Fruit fly (Drosophila melanogaster) whole organism, prepupa: ENCODE data around the gene CG11905.

ENCODE experiments used
- Eip78C ChIP-seq: fragments of 200-800 bp; sonication (Bioruptor generic); peaks from one replicate; lab custom pipeline; 2016; ENCODE audit warnings: missing biosample characterization, missing genetic modification characterization
- Ets21C ChIP-seq: fragments of 200-800 bp; sonication (Bioruptor generic); optimal IDR thresholded peaks from 3 replicates; lab custom pipeline; 2016; ENCODE audit warnings: missing biosample characterization, missing genetic modification characterization
- Sox14 ChIP-seq: fragments of 200-800 bp; sonication (Bioruptor generic); optimal IDR thresholded peaks from 3 replicates; lab custom pipeline; 2016; ENCODE audit warnings: missing biosample characterization, missing genetic modification characterization
- eg ChIP-seq: fragments of 200-800 bp; sonication (Bioruptor generic); IDR thresholded peaks from 3 replicates; pipeline ENCODE4 v1.3.6; 2022; ENCODE audit warnings: missing biosample characterization, missing genetic modification characterization
- lz ChIP-seq: fragments of 200-800 bp; sonication (Bioruptor generic); optimal IDR thresholded peaks from 3 replicates; lab custom pipeline; 2016; ENCODE audit warnings: missing biosample characterization, missing genetic modification characterization
- net ChIP-seq: fragments of 200-800 bp; sonication (Bioruptor generic); optimal IDR thresholded peaks from 3 replicates; lab custom pipeline; 2016; ENCODE audit warnings: missing biosample characterization, missing genetic modification characterization
- pdm3 ChIP-seq: fragments of 200-800 bp; sonication (Bioruptor generic); optimal IDR thresholded peaks from 3 replicates; lab custom pipeline; 2016; ENCODE audit warnings: missing biosample characterization, missing genetic modification characterization
- salr ChIP-seq, 2 experiments: fragments of 200-800 bp; sonication (Bioruptor generic); optimal IDR thresholded peaks; 3 replicates each; lab custom pipeline; 2016 to 2018; ENCODE audit warnings: missing biosample characterization in 2 of 2, missing genetic modification characterization in 2 of 2, mild to moderate bottlenecking in 1 of 2

DNA sequence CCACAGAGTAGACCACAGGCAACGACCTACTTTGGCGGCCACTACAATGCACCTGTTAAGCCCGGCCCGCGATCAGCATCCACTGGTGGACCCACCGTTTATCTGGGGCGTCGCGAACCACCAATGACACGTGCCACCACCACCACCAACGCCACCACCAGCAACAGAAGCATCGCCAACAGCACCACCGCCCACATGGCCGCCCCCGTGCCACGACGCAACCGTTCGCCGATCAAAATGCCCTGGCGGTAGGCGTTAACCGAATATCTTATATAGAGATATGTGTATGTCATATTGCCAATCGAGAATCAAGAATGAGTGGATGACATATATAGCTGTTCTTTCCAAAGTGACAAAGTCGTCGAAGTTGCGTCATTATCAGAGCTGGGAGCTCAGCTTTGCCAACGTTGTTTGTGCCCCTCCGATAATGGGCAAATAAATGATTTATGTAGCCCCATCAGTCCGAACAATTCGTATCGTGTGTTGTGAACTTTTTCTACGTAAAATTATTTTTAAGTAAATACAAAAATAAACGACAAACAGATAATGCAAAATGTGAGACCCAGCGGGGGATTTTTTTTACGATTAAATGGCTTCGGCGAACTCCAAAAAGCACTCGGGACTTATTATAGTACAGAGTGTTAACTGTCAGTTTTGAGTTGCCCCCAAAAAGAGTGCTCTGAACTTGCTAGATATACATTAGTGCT, 56.4 kb downstream of the CG11905 start:
- no peak for TF ChIP-seq eg (GFP tag; lab: Robert Waterston, UW)
- TF ChIP-seq salr (GFP tag; optimal IDR thresholded peaks at IDR 0.05; lab: Kevin White, UChicago) = no peak
- TF ChIP-seq lz (GFP tag; lab: Kevin White, UChicago) = no peak
- TF ChIP-seq Ets21C (GFP tag; lab: Kevin White, UChicago) = no peak
- no peak for TF ChIP-seq net
- no peak for TF ChIP-seq Eip78C (GFP tag; lab: Kevin White, UChicago)
- TF ChIP-seq Sox14 (GFP tag; lab: Kevin White, UChicago) = no peak
- no peak for TF ChIP-seq pdm3 (GFP tag; lab: Kevin White, UChicago)
